Worm (Caenorhabditis elegans) whole organism, L2 larva: ENCODE data around the gene F13C5.2.

Experiments
- F13H6.1 ChIP-seq: sonication (generic microtip); optimal IDR thresholded peaks from 2 replicates; lab custom pipeline; 2016; ENCODE audit warnings: missing genetic modification characterization, missing compliant biosample characterization
- Y55F3AM.14 ChIP-seq: fragments of 200-800 bp; sonication (Bioruptor generic); optimal IDR thresholded peaks from 2 replicates; lab custom pipeline; 2018; ENCODE audit warnings: mild to moderate bottlenecking, missing genetic modification characterization, missing compliant biosample characterization
- ceh-82 ChIP-seq: fragments of 150-350 bp; optimal IDR thresholded peaks from 2 replicates; lab custom pipeline; 2014; ENCODE audit warnings: missing biosample characterization, missing genetic modification characterization
- egl-27 ChIP-seq: sonication (generic microtip); optimal IDR thresholded peaks from 3 replicates; lab custom pipeline; 2017; ENCODE audit warnings: missing biosample characterization, missing genetic modification reagents, missing genetic modification characterization
- elt-1 ChIP-seq: fragments of 150-350 bp; optimal IDR thresholded peaks from 2 replicates; lab custom pipeline; 2014; ENCODE audit warnings: missing biosample characterization, missing genetic modification characterization
- fos-1 ChIP-seq: fragments of 150-350 bp; optimal IDR thresholded peaks from 2 replicates; lab custom pipeline; 2014; ENCODE audit warnings: missing biosample characterization, missing genetic modification characterization
- gmeb-1 ChIP-seq: fragments of 150-350 bp; optimal IDR thresholded peaks from 2 replicates; lab custom pipeline; 2014; ENCODE audit warnings: missing biosample characterization, missing genetic modification characterization
- lin-39 ChIP-seq: fragments of 150-350 bp; optimal IDR thresholded peaks from 2 replicates; lab custom pipeline; 2014; ENCODE audit warnings: missing biosample characterization, missing genetic modification reagents, missing genetic modification characterization
- lsy-2 ChIP-seq, 2 experiments: fragments of 150-350 bp in 1 of 2; sonication (generic microtip) in 1 of 2; optimal IDR thresholded peaks; 2 replicates each; lab custom pipeline; 2014 to 2017; ENCODE audit warnings: missing biosample characterization in 2 of 2, missing genetic modification characterization in 2 of 2
- nhr-6 ChIP-seq: fragments of 150-350 bp; optimal IDR thresholded peaks from 2 replicates; lab custom pipeline; 2014; ENCODE audit warnings: missing biosample characterization, missing genetic modification characterization
- nhr-77 ChIP-seq: fragments of 150-350 bp; optimal IDR thresholded peaks from 2 replicates; lab custom pipeline; 2014; ENCODE audit warnings: missing biosample characterization, missing genetic modification characterization
- sma-3 ChIP-seq: sonication (generic microtip); optimal IDR thresholded peaks from 2 replicates; lab custom pipeline; 2016; ENCODE audit warnings: missing genetic modification reagents, missing genetic modification characterization, missing compliant biosample characterization
- snpc-4 ChIP-seq: fragments of 150-350 bp; optimal IDR thresholded peaks from 2 replicates; lab custom pipeline; 2014; ENCODE audit warnings: missing biosample characterization, missing genetic modification characterization

F13C5.2 gene

ce11 chrX:642817-643216, 49.1 kb downstream of the F13C5.2 start:
- TF ChIP-seq nhr-77 (tag; lab: Kevin White, UChicago) (no peak), lsy-2 (tag; optimal IDR thresholded peaks at IDR 0.05; lab: Kevin White, UChicago) (no peak), snpc-4 (no peak), ceh-82 (tag; lab: Kevin White, UChicago) (no peak), Y55F3AM.14 (GFP tag; lab: Kevin White, UChicago) (no peak), lin-39 (tag; lab: Kevin White, UChicago) (no peak), nhr-6 (tag; lab: Kevin White, UChicago) (no peak)

- TF ChIP-seq sma-3 (GFP tag; lab: Kevin White, UChicago) (no peak), fos-1 (peak; percentile 75), gmeb-1 (tag; lab: Kevin White, UChicago) (peak; percentile 36), F13H6.1 (peak; percentile 2), egl-27 (tag; lab: Kevin White, UChicago) (no peak), elt-1 (tag; lab: Kevin White, UChicago) (no peak)
Observed at ce11 chrX:645589-645988, 51.8 kb downstream of the F13C5.2 start.
